Worm (Caenorhabditis elegans) whole organism, young adult: Measurements from ENCODE around the gene kxd-1.

ENCODE experiments used
- B0336.3 ChIP-seq: fragments of 200-800 bp; sonication (Bioruptor generic); IDR thresholded peaks from 2 replicates; pipeline ENCODE4 v1.3.6; 2022; ENCODE audit warnings: missing genetic modification characterization, missing compliant biosample characterization
- C06A6.2 ChIP-seq: fragments of 200-800 bp; sonication (Bioruptor generic); conservative IDR thresholded peaks from 2 replicates; pipeline ENCODE4 v1.3.6; 2022; ENCODE audit warnings: missing genetic modification characterization, missing compliant biosample characterization
- F57C9.4 ChIP-seq: sonication (generic microtip); optimal IDR thresholded peaks from 2 replicates; lab custom pipeline; 2017; ENCODE audit warnings: mild to moderate bottlenecking, missing genetic modification characterization, missing compliant biosample characterization
- K11D2.4 ChIP-seq: fragments of 200-800 bp; sonication (Bioruptor generic); IDR thresholded peaks from 2 replicates; pipeline ENCODE4 v1.3.6; 2022; ENCODE audit warnings: missing genetic modification reagents, missing genetic modification characterization, missing compliant biosample characterization
- Y53G8AR.9 ChIP-seq: fragments of 200-800 bp; sonication (Bioruptor generic); conservative IDR thresholded peaks from 2 replicates; pipeline ENCODE4 v1.3.6; 2022; ENCODE audit warnings: missing genetic modification reagents, missing genetic modification characterization, missing compliant biosample characterization
- ama-1 ChIP-seq, 3 experiments: fragments of 150-350 bp in 1 of 3; sonication (generic microtip) in 2 of 3; optimal IDR thresholded peaks; 2 replicates each; lab custom pipeline; 2014 to 2018; ENCODE audit warnings: missing biosample characterization in 2 of 3, missing genetic modification characterization in 2 of 3, missing genetic modification reagents in 2 of 3
- athp-1 ChIP-seq: sonication (generic microtip); optimal IDR thresholded peaks from 2 replicates; lab custom pipeline; 2017; ENCODE audit warnings: mild to moderate bottlenecking, missing genetic modification characterization, missing compliant biosample characterization
- bed-2 ChIP-seq: fragments of 200-800 bp; sonication (Bioruptor generic); IDR thresholded peaks from 2 replicates; pipeline ENCODE4 v1.3.6; 2022; ENCODE audit warnings: missing genetic modification reagents, missing genetic modification characterization, missing compliant biosample characterization
- dpl-1 ChIP-seq: fragments of 150-350 bp; optimal IDR thresholded peaks from 2 replicates; lab custom pipeline; 2014; ENCODE audit warnings: missing biosample characterization, missing genetic modification reagents, missing genetic modification characterization
- ekl-4 ChIP-seq: fragments of 200-800 bp; sonication (Bioruptor generic); IDR thresholded peaks from 2 replicates; pipeline ENCODE4 v1.3.6; 2022; ENCODE audit warnings: missing genetic modification reagents, missing genetic modification characterization, missing compliant biosample characterization
- nhr-27 ChIP-seq: fragments of 200-800 bp; sonication (Bioruptor generic); optimal IDR thresholded peaks from 2 replicates; lab custom pipeline; 2018; ENCODE audit warnings: mild to moderate bottlenecking, missing genetic modification characterization, moderate library complexity, missing compliant biosample characterization
- unc-62 ChIP-seq: fragments of 150-350 bp; optimal IDR thresholded peaks from 2 replicates; lab custom pipeline; 2014; ENCODE audit warnings: missing biosample characterization, missing genetic modification reagents, missing genetic modification characterization
- ztf-18 ChIP-seq: sonication (generic microtip); optimal IDR thresholded peaks from 2 replicates; lab custom pipeline; 2016; ENCODE audit warnings: missing genotype, mild to moderate bottlenecking, missing genetic modification characterization, missing compliant biosample characterization

DNA sequence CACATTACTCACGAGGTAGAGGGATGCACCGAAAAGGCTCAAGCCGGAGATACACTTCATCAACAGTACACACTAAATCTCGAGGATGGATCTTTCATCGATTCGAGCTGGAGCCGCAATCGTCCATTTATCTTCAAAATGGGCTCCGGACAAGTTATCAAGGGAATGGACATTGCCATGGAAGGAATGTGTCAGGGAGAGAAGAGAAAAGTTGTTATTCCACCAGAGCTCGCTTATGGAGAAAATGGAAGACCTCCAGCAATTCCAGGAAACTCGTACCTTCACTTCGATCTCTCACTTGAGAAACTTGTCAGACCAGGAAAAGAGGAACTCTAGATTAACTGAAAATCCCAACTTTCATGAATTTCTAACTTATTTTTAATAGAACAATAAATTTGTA, 4.6 kb downstream of the kxd-1 start:
- no peak for TF ChIP-seq nhr-27
- TF ChIP-seq dpl-1 (GFP tag; lab: Kevin White, UChicago): no peak
- TF ChIP-seq ama-1 (optimal IDR thresholded peaks at IDR 0.05; lab: Kevin White, UChicago): no peak
- no peak for TF ChIP-seq ama-1 (GFP tag; optimal IDR thresholded peaks at IDR 0.05; lab: Kevin White, UChicago)
- TF ChIP-seq K11D2.4 (GFP tag; lab: Robert Waterston, UW): no peak
- TF ChIP-seq Y53G8AR.9 (GFP tag; lab: Robert Waterston, UW): no peak
- TF ChIP-seq C06A6.2: no peak
- TF ChIP-seq ekl-4 (GFP tag; lab: Robert Waterston, UW): no peak
- TF ChIP-seq bed-2: no peak
- TF ChIP-seq unc-62 (GFP tag; lab: Kevin White, UChicago): no peak
- no peak for TF ChIP-seq F57C9.4 (tag; lab: Kevin White, UChicago)
- no peak for TF ChIP-seq athp-1
- no peak for TF ChIP-seq B0336.3 (GFP tag; lab: Robert Waterston, UW)
- no peak for TF ChIP-seq ztf-18 (tag; lab: Kevin White, UChicago)
